ENCODE assay signal across 1 worm cellular context in the genomic region with DNA sequence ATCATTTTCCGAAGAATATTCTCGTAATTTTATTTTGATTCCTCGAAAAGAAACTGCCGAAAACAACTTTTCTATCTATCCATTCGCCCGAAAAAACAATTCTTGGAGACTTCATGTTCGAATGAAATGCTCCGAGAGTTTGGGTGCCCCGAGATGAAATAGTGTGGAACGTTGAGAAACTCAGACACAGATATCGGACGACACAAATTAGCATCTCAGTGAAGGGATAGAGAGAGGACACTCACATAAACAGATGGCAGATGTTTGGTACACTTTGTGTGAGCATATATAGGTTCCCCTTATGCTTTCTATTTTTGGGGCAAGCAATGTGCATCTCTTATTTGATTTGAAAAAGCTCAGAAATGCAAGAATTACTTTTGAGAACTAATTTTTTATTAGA.
TF ChIP-seq lines count a peak whose summit lies in the region.

No protein-coding gene starts in this region.

TF ChIP-seq in whole organism, L3 larva, 47 proteins besides CTCF, POLR2A, EP300 and RAD21 (continued from another document):
- TF ChIP-seq pqm-1 (tag; optimal IDR thresholded peaks at IDR 0.05; lab: Kevin White, UChicago): no peak
- no peak for TF ChIP-seq ama-1 (optimal IDR thresholded peaks at IDR 0.05; lab: Kevin White, UChicago)
- TF ChIP-seq egl-5 (tag; optimal IDR thresholded peaks at IDR 0.05; lab: Kevin White, UChicago): peak; percentile 42
- TF ChIP-seq aly-2 (tag; optimal IDR thresholded peaks at IDR 0.05; lab: Kevin White, UChicago): no peak
- TF ChIP-seq ceh-28 (tag; optimal IDR thresholded peaks at IDR 0.05; lab: Kevin White, UChicago): no peak
- no peak for TF ChIP-seq lsy-12 (tag; optimal IDR thresholded peaks at IDR 0.05; lab: Kevin White, UChicago)
- TF ChIP-seq elt-3 (tag; optimal IDR thresholded peaks at IDR 0.05; lab: Kevin White, UChicago): no peak
- no peak for TF ChIP-seq skn-1 (tag; optimal IDR thresholded peaks at IDR 0.05; lab: Kevin White, UChicago)
- peak; percentile 52 for TF ChIP-seq lin-39 (tag; optimal IDR thresholded peaks at IDR 0.05; lab: Kevin White, UChicago)
- no peak for TF ChIP-seq fkh-2 (tag; optimal IDR thresholded peaks at IDR 0.05; lab: Kevin White, UChicago)
